Worm (Caenorhabditis elegans): ENCODE results near the gene lys-6.

DNA sequence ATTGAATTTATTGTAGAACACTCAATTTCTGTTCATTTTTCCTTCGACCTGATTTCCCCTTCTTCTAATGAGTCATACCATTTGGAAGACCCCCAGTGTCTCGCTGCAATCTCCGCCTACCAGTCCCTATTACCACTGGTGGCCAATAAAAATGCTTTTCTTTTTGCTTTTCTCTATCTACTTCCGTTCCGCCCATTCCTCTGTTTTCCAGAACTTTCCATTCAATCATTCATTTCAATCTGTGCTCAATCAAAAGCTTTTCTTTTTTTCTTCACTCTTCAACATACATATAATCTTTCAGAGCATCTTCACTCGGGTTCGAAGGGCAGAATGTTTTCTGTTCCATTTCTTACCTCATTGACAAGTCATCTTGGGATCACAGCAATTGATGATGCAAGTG is 45.8 kb upstream of the lys-6 start, which contains the start of gene inx-8:
- TF ChIP-seq F13C5.2 (tag; optimal IDR thresholded peaks at IDR 0.05), result no peak
- no peak for TF ChIP-seq hnd-1 (tag; optimal IDR thresholded peaks at IDR 0.05)
- no peak for TF ChIP-seq pes-1 (GFP tag; IDR thresholded peaks at IDR 0.05)
- TF ChIP-seq ets-7 (tag; optimal IDR thresholded peaks at IDR 0.05), result no peak
- no peak for TF ChIP-seq ceh-36 (tag; optimal IDR thresholded peaks at IDR 0.05)
- no peak for TF ChIP-seq tra-4 (tag; optimal IDR thresholded peaks at IDR 0.05)
- no peak for TF ChIP-seq ama-1 (optimal IDR thresholded peaks at IDR 0.05)
- no peak for TF ChIP-seq sea-1 (GFP tag; conservative IDR thresholded peaks at IDR 0.05)
